Worm (Caenorhabditis elegans) whole organism, early embryonic: ENCODE measurements around the gene Y110A2AL.1.

Source experiments
- B0310.2 ChIP-seq: sonication (generic microtip); optimal IDR thresholded peaks from 2 replicates; lab custom pipeline; 2016; ENCODE audit warnings: mild to moderate bottlenecking, missing genetic modification characterization, missing compliant biosample characterization
- F13C5.2 ChIP-seq: sonication (generic microtip); optimal IDR thresholded peaks from 2 replicates; lab custom pipeline; 2017; ENCODE audit warnings: mild to moderate bottlenecking, missing genetic modification characterization, inconsistent platforms, missing compliant biosample characterization
- aly-1 ChIP-seq: sonication (generic microtip); optimal IDR thresholded peaks from 2 replicates; lab custom pipeline; 2016; ENCODE audit warnings: missing genetic modification characterization, missing compliant biosample characterization
- ama-1 ChIP-seq: fragments of 150-350 bp; optimal IDR thresholded peaks from 2 replicates; lab custom pipeline; 2014
- ceh-13 ChIP-seq: fragments of 200-800 bp; sonication (Bioruptor generic); optimal IDR thresholded peaks from 2 replicates; lab custom pipeline; 2018; ENCODE audit warnings: mild to moderate bottlenecking, missing genetic modification characterization, missing compliant biosample characterization
- ceh-36 ChIP-seq: sonication (generic microtip); optimal IDR thresholded peaks from 2 replicates; lab custom pipeline; 2016; ENCODE audit warnings: missing genetic modification characterization, inconsistent platforms, missing compliant biosample characterization
- ets-7 ChIP-seq: sonication (generic microtip); optimal IDR thresholded peaks from 2 replicates; lab custom pipeline; 2016; ENCODE audit warnings: missing genotype, missing genetic modification characterization, missing compliant biosample characterization
- flt-1 ChIP-seq: fragments of 200-800 bp; sonication (Bioruptor generic); IDR thresholded peaks from 2 replicates; pipeline ENCODE4 v1.3.6; 2022; ENCODE audit warnings: missing genetic modification characterization, missing compliant biosample characterization
- hmbx-1 ChIP-seq: sonication (generic microtip); optimal IDR thresholded peaks from 2 replicates; lab custom pipeline; 2016; ENCODE audit warnings: mild to moderate bottlenecking, missing genetic modification characterization, missing compliant biosample characterization
- hmg-4 ChIP-seq: fragments of 200-800 bp; sonication (Bioruptor generic); optimal IDR thresholded peaks from 2 replicates; lab custom pipeline; 2018; ENCODE audit warnings: mild to moderate bottlenecking, missing genetic modification characterization, missing compliant biosample characterization
- hnd-1 ChIP-seq: sonication (generic microtip); optimal IDR thresholded peaks from 2 replicates; lab custom pipeline; 2016; ENCODE audit warnings: missing genetic modification characterization, missing compliant biosample characterization
- pes-1 ChIP-seq: fragments of 200-800 bp; sonication (Bioruptor generic); IDR thresholded peaks from 2 replicates; pipeline ENCODE4 v1.3.6; 2022; ENCODE audit warnings: missing genetic modification reagents, missing genetic modification characterization, missing compliant biosample characterization
- scrt-1 ChIP-seq: fragments of 200-800 bp; sonication (Bioruptor generic); IDR thresholded peaks from 2 replicates; pipeline ENCODE4 v1.3.6; 2022; ENCODE audit warnings: missing genetic modification characterization, missing compliant biosample characterization
- sea-1 ChIP-seq: fragments of 200-800 bp; sonication (Bioruptor generic); conservative IDR thresholded peaks from 2 replicates; pipeline ENCODE4 v1.3.6; 2022; ENCODE audit warnings: missing genetic modification characterization, missing compliant biosample characterization
- tbx-11 ChIP-seq: fragments of 200-800 bp; sonication (Bioruptor generic); IDR thresholded peaks from 2 replicates; pipeline ENCODE4 v1.3.6; 2022; ENCODE audit warnings: missing genetic modification characterization, missing compliant biosample characterization
- tbx-37 ChIP-seq: fragments of 200-800 bp; sonication (Bioruptor generic); conservative IDR thresholded peaks from 2 replicates; pipeline ENCODE4 v1.3.6; 2022; ENCODE audit warnings: missing genetic modification reagents, missing genetic modification characterization, missing compliant biosample characterization
- tra-4 ChIP-seq: sonication (generic microtip); optimal IDR thresholded peaks from 2 replicates; lab custom pipeline; 2017; ENCODE audit warnings: missing genetic modification characterization, missing compliant biosample characterization

Gene Y110A2AL.1

ce11 chrII:2874801-2875200 is at the start of gene Y110A2AL.1:
Gene Y110A2AL.1, plus strand, starts transcription at chrII:2875101.
- TF ChIP-seq scrt-1 = no peak
- no peak for TF ChIP-seq flt-1 (GFP tag; lab: Robert Waterston, UW)
- TF ChIP-seq F13C5.2 (tag; lab: Kevin White, UChicago) = no peak
- TF ChIP-seq tbx-11 (GFP tag; lab: Robert Waterston, UW) = no peak
- TF ChIP-seq sea-1 (GFP tag; lab: Robert Waterston, UW) = no peak
- no peak for TF ChIP-seq B0310.2 (tag; lab: Kevin White, UChicago)
- no peak for TF ChIP-seq tra-4 (tag; lab: Kevin White, UChicago)
- TF ChIP-seq ceh-13 (GFP tag; lab: Kevin White, UChicago) = no peak
- TF ChIP-seq hnd-1 (tag; lab: Kevin White, UChicago) = no peak
- TF ChIP-seq hmg-4 (GFP tag; lab: Kevin White, UChicago) = no peak
- no peak for TF ChIP-seq ceh-36 (tag; lab: Kevin White, UChicago)
- TF ChIP-seq hmbx-1 (tag; lab: Kevin White, UChicago) = no peak
- TF ChIP-seq pes-1 (GFP tag; lab: Robert Waterston, UW) = no peak
- no peak for TF ChIP-seq ets-7 (tag; lab: Kevin White, UChicago)
- no peak for TF ChIP-seq tbx-37 (GFP tag; lab: Robert Waterston, UW)

DNA sequence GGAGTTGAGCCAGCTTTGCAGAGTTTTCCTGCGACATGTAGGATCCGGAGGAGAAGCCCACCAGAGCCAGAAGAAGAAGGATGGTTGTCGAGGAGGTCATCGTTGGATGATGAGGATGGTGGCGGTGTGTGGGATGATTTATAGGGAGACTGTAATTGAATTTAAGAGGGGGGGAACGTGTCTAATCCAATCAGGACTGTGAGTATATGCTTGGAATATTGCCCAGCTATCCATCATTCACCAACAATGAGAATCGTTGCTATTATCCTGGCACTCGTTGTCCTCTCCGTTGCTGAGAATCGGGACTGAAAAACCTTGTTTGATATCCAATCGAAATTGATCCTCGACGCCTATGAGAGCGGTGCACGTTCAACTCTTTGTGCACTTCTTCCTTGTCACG is 48.8 kb upstream of the Y110A2AL.1 start, which contains the start of gene K12H6.5:
K12H6.5 (minus strand) TSS at position 101 of the 400 bp plus-strand sequence.
- TF ChIP-seq F13C5.2 (tag; lab: Kevin White, UChicago) = no peak
- no peak for TF ChIP-seq tbx-11 (GFP tag; lab: Robert Waterston, UW)
- TF ChIP-seq B0310.2 (tag; lab: Kevin White, UChicago) = no peak
- TF ChIP-seq tbx-37 (GFP tag; lab: Robert Waterston, UW) = no peak
- no peak for TF ChIP-seq tra-4 (tag; lab: Kevin White, UChicago)
- no peak for TF ChIP-seq ama-1 (lab: Kevin White, UChicago)
- TF ChIP-seq pes-1 (GFP tag; lab: Robert Waterston, UW) = no peak
- no peak for TF ChIP-seq ceh-36 (tag; lab: Kevin White, UChicago)
- no peak for TF ChIP-seq hmg-4 (GFP tag; lab: Kevin White, UChicago)
- no peak for TF ChIP-seq scrt-1
- TF ChIP-seq flt-1 (GFP tag; lab: Robert Waterston, UW) = no peak
- TF ChIP-seq hmbx-1 (tag; lab: Kevin White, UChicago) = no peak
- TF ChIP-seq hnd-1 (tag; lab: Kevin White, UChicago) = no peak
- no peak for TF ChIP-seq sea-1 (GFP tag; lab: Robert Waterston, UW)

ce11 chrII:2827859-2828403 is 47.0 kb upstream of the Y110A2AL.1 start, which contains the start of gene K12H6.8:
Gene K12H6.8, plus strand, starts transcription at chrII:2827896.
- TF ChIP-seq ceh-36 (tag; lab: Kevin White, UChicago) (no peak), F13C5.2 (tag; lab: Kevin White, UChicago) (no peak), ama-1 (lab: Kevin White, UChicago) (peak; percentile 73), B0310.2 (tag; lab: Kevin White, UChicago) (no peak), sea-1 (GFP tag; lab: Robert Waterston, UW) (no peak)

ce11 chrII:2829482-2829881 is 45.4 kb upstream of the Y110A2AL.1 start:
- no peak for TF ChIP-seq ama-1 (lab: Kevin White, UChicago)
- TF ChIP-seq ceh-36 (tag; lab: Kevin White, UChicago) = no peak
- TF ChIP-seq ceh-13 (GFP tag; lab: Kevin White, UChicago) = no peak
- no peak for TF ChIP-seq ets-7 (tag; lab: Kevin White, UChicago)
- no peak for TF ChIP-seq aly-1 (tag; lab: Kevin White, UChicago)
- no peak for TF ChIP-seq B0310.2 (tag; lab: Kevin White, UChicago)
- no peak for TF ChIP-seq tbx-37 (GFP tag; lab: Robert Waterston, UW)
- TF ChIP-seq tbx-11 (GFP tag; lab: Robert Waterston, UW) = no peak
- TF ChIP-seq flt-1 (GFP tag; lab: Robert Waterston, UW) = no peak
- TF ChIP-seq scrt-1 = no peak
- TF ChIP-seq pes-1 (GFP tag; lab: Robert Waterston, UW) = no peak
- TF ChIP-seq F13C5.2 (tag; lab: Kevin White, UChicago) = no peak
- no peak for TF ChIP-seq tra-4 (tag; lab: Kevin White, UChicago)
- no peak for TF ChIP-seq sea-1 (GFP tag; lab: Robert Waterston, UW)
- TF ChIP-seq hmg-4 (GFP tag; lab: Kevin White, UChicago) = no peak
- no peak for TF ChIP-seq hnd-1 (tag; lab: Kevin White, UChicago)
- no peak for TF ChIP-seq hmbx-1 (tag; lab: Kevin White, UChicago)

- TF ChIP-seq ceh-36 (tag; lab: Kevin White, UChicago) (no peak), hnd-1 (tag; lab: Kevin White, UChicago) (no peak), B0310.2 (tag; lab: Kevin White, UChicago) (no peak), flt-1 (GFP tag; lab: Robert Waterston, UW) (no peak), aly-1 (tag; lab: Kevin White, UChicago) (no peak), tra-4 (tag; lab: Kevin White, UChicago) (no peak), ets-7 (tag; lab: Kevin White, UChicago) (no peak), hmbx-1 (tag; lab: Kevin White, UChicago) (no peak), F13C5.2 (tag; lab: Kevin White, UChicago) (no peak), hmg-4 (GFP tag; lab: Kevin White, UChicago) (no peak), tbx-11 (GFP tag; lab: Robert Waterston, UW) (no peak), ama-1 (lab: Kevin White, UChicago) (no peak), ceh-13 (GFP tag; lab: Kevin White, UChicago) (no peak), pes-1 (GFP tag; lab: Robert Waterston, UW) (no peak), sea-1 (GFP tag; lab: Robert Waterston, UW) (no peak), scrt-1 (no peak), tbx-37 (GFP tag; lab: Robert Waterston, UW) (no peak)
These were observed 44.8 kb upstream of the Y110A2AL.1 start for ce11 chrII:2830144-2830543.

DNA sequence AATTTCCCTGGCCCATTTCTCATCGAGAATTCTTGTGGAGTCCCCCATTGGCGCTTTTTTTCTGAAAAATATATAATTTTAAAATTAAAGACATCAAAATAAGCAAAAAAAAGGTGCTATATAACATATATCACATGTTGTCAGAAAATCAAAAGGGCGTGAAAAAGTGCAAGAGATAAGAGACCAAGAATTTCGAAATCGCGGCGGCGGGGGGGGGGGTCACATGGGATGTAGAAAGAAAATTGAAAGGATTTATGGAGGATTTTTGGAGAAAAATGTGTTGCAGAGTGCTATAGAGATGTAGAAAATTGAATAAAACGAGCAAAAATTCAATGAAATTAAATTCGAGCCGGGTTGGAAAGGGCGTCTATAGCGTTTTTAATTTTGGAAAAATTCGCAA is 43.7 kb upstream of the Y110A2AL.1 start, which contains the start of gene K12H6.6:
K12H6.6 (minus strand) TSS at position 61 of the 400 bp plus-strand sequence.
- TF ChIP-seq tbx-37 (GFP tag; lab: Robert Waterston, UW) (no peak), tra-4 (tag; lab: Kevin White, UChicago) (no peak)
